Fruit fly (Drosophila melanogaster) whole organism, prepupa: ENCODE data around the gene CG17732.

Source experiments
- Blimp-1 ChIP-seq: fragments of 200-800 bp; sonication (Bioruptor generic); optimal IDR thresholded peaks from 3 replicates; lab custom pipeline; 2017; ENCODE audit warnings: missing biosample characterization, missing genetic modification characterization, mild to moderate bottlenecking, moderate library complexity, missing genetic modification reagents
- CG10631 ChIP-seq: fragments of 200-800 bp; sonication (Bioruptor generic); optimal IDR thresholded peaks from 2 replicates; lab custom pipeline; 2016; ENCODE audit warnings: missing biosample characterization, missing genetic modification characterization
- CG11294 ChIP-seq: fragments of 200-800 bp; sonication (Bioruptor generic); IDR thresholded peaks from 2 replicates; pipeline ENCODE4 v1.3.6; 2022; ENCODE audit warnings: missing biosample characterization, missing genetic modification characterization
- CG11762 ChIP-seq: fragments of 200-800 bp; sonication (Bioruptor generic); optimal IDR thresholded peaks from 3 replicates; lab custom pipeline; 2016; ENCODE audit warnings: missing biosample characterization, missing genetic modification characterization; ENCODE audit not compliant: insufficient read depth
- CG11902 ChIP-seq: fragments of 200-800 bp; sonication (Bioruptor generic); optimal IDR thresholded peaks from 3 replicates; lab custom pipeline; 2016; ENCODE audit warnings: missing biosample characterization, missing genetic modification characterization
- CG15336 ChIP-seq: fragments of 200-800 bp; sonication (Bioruptor generic); IDR thresholded peaks from 2 replicates; pipeline ENCODE4 v1.3.6; 2022; ENCODE audit warnings: missing biosample characterization, missing genetic modification characterization
- CG31627 ChIP-seq: fragments of 200-800 bp; sonication (Bioruptor generic); optimal IDR thresholded peaks from 3 replicates; lab custom pipeline; 2016; ENCODE audit warnings: missing biosample characterization, missing genetic modification characterization
- CG34406 ChIP-seq: fragments of 200-800 bp; sonication (Bioruptor generic); optimal IDR thresholded peaks from 3 replicates; lab custom pipeline; 2016; ENCODE audit warnings: missing biosample characterization, missing genetic modification characterization
- CG3919 ChIP-seq: fragments of 200-800 bp; sonication (Bioruptor generic); optimal IDR thresholded peaks from 3 replicates; lab custom pipeline; 2016; ENCODE audit warnings: missing biosample characterization, missing genetic modification characterization
- CG6276 ChIP-seq: fragments of 200-800 bp; sonication (Bioruptor generic); optimal IDR thresholded peaks from 2 replicates; lab custom pipeline; 2017; ENCODE audit warnings: missing biosample characterization, mild to moderate bottlenecking, missing genetic modification characterization
- CG6792 ChIP-seq: fragments of 200-800 bp; sonication (Bioruptor generic); optimal IDR thresholded peaks from 3 replicates; lab custom pipeline; 2016; ENCODE audit warnings: missing biosample characterization, missing genetic modification characterization
- CG7368 ChIP-seq: fragments of 200-800 bp; sonication (Bioruptor generic); optimal IDR thresholded peaks from 3 replicates; lab custom pipeline; 2016; ENCODE audit warnings: missing biosample characterization, missing genetic modification characterization
- CG8319 ChIP-seq: fragments of 200-800 bp; sonication (Bioruptor generic); optimal IDR thresholded peaks from 3 replicates; lab custom pipeline; 2016; ENCODE audit warnings: missing biosample characterization, missing genetic modification characterization
- CG9139 ChIP-seq: fragments of 200-800 bp; sonication (Bioruptor generic); optimal IDR thresholded peaks from 3 replicates; lab custom pipeline; 2017; ENCODE audit warnings: missing biosample characterization, mild to moderate bottlenecking, missing genetic modification characterization
- Eip75B ChIP-seq: fragments of 200-800 bp; sonication (Bioruptor generic); optimal IDR thresholded peaks from 3 replicates; lab custom pipeline; 2016; ENCODE audit warnings: missing biosample characterization, missing genetic modification characterization
- Eip78C ChIP-seq: fragments of 200-800 bp; sonication (Bioruptor generic); peaks from one replicate; lab custom pipeline; 2016; ENCODE audit warnings: missing biosample characterization, missing genetic modification characterization
- Ets21C ChIP-seq: fragments of 200-800 bp; sonication (Bioruptor generic); optimal IDR thresholded peaks from 3 replicates; lab custom pipeline; 2016; ENCODE audit warnings: missing biosample characterization, missing genetic modification characterization
- Ets96B ChIP-seq: fragments of 200-800 bp; optimal IDR thresholded peaks from 2 replicates; lab custom pipeline; 2019; ENCODE audit warnings: missing biosample characterization, mild to moderate bottlenecking, missing genetic modification characterization, moderate library complexity
- Gug ChIP-seq: fragments of 200-800 bp; sonication (Bioruptor generic); IDR thresholded peaks from 2 replicates; pipeline ENCODE4 v1.3.6; 2022; ENCODE audit warnings: missing biosample characterization, missing genetic modification characterization
- Hr38 ChIP-seq: sonication (Bioruptor generic); optimal IDR thresholded peaks from 2 replicates; lab custom pipeline; 2016; ENCODE audit warnings: missing biosample characterization, missing genetic modification characterization
- Hr4 ChIP-seq: fragments of 200-800 bp; sonication (Bioruptor generic); optimal IDR thresholded peaks from 3 replicates; lab custom pipeline; 2016; ENCODE audit warnings: missing biosample characterization, missing genetic modification characterization
- Lpt ChIP-seq: fragments of 200-800 bp; sonication (Bioruptor generic); optimal IDR thresholded peaks from 3 replicates; lab custom pipeline; 2016; ENCODE audit warnings: missing biosample characterization, missing genetic modification characterization
- Met ChIP-seq: fragments of 200-800 bp; sonication (Bioruptor generic); optimal IDR thresholded peaks from 3 replicates; lab custom pipeline; 2016; ENCODE audit warnings: missing biosample characterization, missing genetic modification characterization
- OdsH ChIP-seq: fragments of 200-800 bp; sonication (Bioruptor generic); optimal IDR thresholded peaks from 3 replicates; lab custom pipeline; 2016; ENCODE audit warnings: missing biosample characterization, missing genetic modification characterization
- Sox102F ChIP-seq: fragments of 200-800 bp; sonication (Bioruptor generic); optimal IDR thresholded peaks from 2 replicates; lab custom pipeline; 2016; ENCODE audit warnings: missing biosample characterization, mild to moderate bottlenecking, missing genetic modification characterization
- Sox14 ChIP-seq: fragments of 200-800 bp; sonication (Bioruptor generic); optimal IDR thresholded peaks from 3 replicates; lab custom pipeline; 2016; ENCODE audit warnings: missing biosample characterization, missing genetic modification characterization
- Sox15 ChIP-seq: fragments of 200-800 bp; sonication (Bioruptor generic); optimal IDR thresholded peaks from 3 replicates; lab custom pipeline; 2016; ENCODE audit warnings: missing biosample characterization, missing genetic modification characterization
- achi ChIP-seq: fragments of 200-800 bp; sonication (Bioruptor generic); optimal IDR thresholded peaks from 3 replicates; lab custom pipeline; 2016; ENCODE audit warnings: missing biosample characterization, missing genetic modification characterization
- dac ChIP-seq: fragments of 200-800 bp; sonication (Bioruptor generic); optimal IDR thresholded peaks from 2 replicates; lab custom pipeline; 2017; ENCODE audit warnings: missing biosample characterization, mild to moderate bottlenecking, missing genetic modification characterization
- dsx ChIP-seq: fragments of 200-800 bp; optimal IDR thresholded peaks from 3 replicates; lab custom pipeline; 2019; ENCODE audit warnings: missing biosample characterization, mild to moderate bottlenecking, missing genetic modification characterization, moderate library complexity; ENCODE audit not compliant: poor library complexity, severe bottlenecking
- eg ChIP-seq: fragments of 200-800 bp; sonication (Bioruptor generic); IDR thresholded peaks from 3 replicates; pipeline ENCODE4 v1.3.6; 2022; ENCODE audit warnings: missing biosample characterization, missing genetic modification characterization
- esn ChIP-seq: fragments of 200-800 bp; sonication (Bioruptor generic); optimal IDR thresholded peaks from 2 replicates; lab custom pipeline; 2016; ENCODE audit warnings: missing biosample characterization, mild to moderate bottlenecking, missing genetic modification characterization, moderate library complexity
- fd59A ChIP-seq: fragments of 200-800 bp; sonication (Bioruptor generic); optimal IDR thresholded peaks from 2 replicates; lab custom pipeline; 2017; ENCODE audit warnings: missing biosample characterization, mild to moderate bottlenecking, missing genetic modification characterization, missing genetic modification reagents
- fd85E ChIP-seq: fragments of 200-800 bp; sonication (Bioruptor generic); optimal IDR thresholded peaks from 3 replicates; lab custom pipeline; 2016; ENCODE audit warnings: missing biosample characterization, missing genetic modification characterization
- fkh ChIP-seq: fragments of 200-800 bp; sonication (Bioruptor generic); optimal IDR thresholded peaks from 3 replicates; lab custom pipeline; 2017; ENCODE audit warnings: missing biosample characterization, mild to moderate bottlenecking, missing genetic modification characterization, moderate library complexity
- pdm3 ChIP-seq: fragments of 200-800 bp; sonication (Bioruptor generic); optimal IDR thresholded peaks from 3 replicates; lab custom pipeline; 2016; ENCODE audit warnings: missing biosample characterization, missing genetic modification characterization
- ss ChIP-seq, 2 experiments: fragments of 200-800 bp; sonication (Bioruptor generic); optimal IDR thresholded peaks; 2 replicates in 1 of 2; 3 replicates in 1 of 2; lab custom pipeline; 2017 to 2018; ENCODE audit warnings: mild to moderate bottlenecking in 2 of 2, missing biosample characterization in 2 of 2, missing genetic modification characterization in 2 of 2, moderate library complexity in 1 of 2
- svp ChIP-seq: fragments of 200-800 bp; sonication (Bioruptor generic); peaks from one replicate; lab custom pipeline; 2016; ENCODE audit warnings: missing biosample characterization, missing genetic modification characterization
- topi ChIP-seq: fragments of 200-800 bp; sonication (Bioruptor generic); optimal IDR thresholded peaks from 3 replicates; lab custom pipeline; 2016; ENCODE audit warnings: missing biosample characterization, missing genetic modification characterization
- vri ChIP-seq: fragments of 200-800 bp; sonication (Bioruptor generic); optimal IDR thresholded peaks from 3 replicates; lab custom pipeline; 2016; ENCODE audit warnings: missing biosample characterization, mild to moderate bottlenecking, missing genetic modification characterization

CG17732 gene

dm6 chr3L:19940349-19940748, 41.1 kb upstream of the CG17732 start:
- TF ChIP-seq Lpt (no peak), esn (GFP tag; lab: Kevin White, UChicago) (no peak), ss (GFP tag; optimal IDR thresholded peaks at IDR 0.05; lab: Kevin White, UChicago) (no peak), CG15336 (GFP tag; lab: Robert Waterston, UW) (no peak), OdsH (no peak)

- no peak for TF ChIP-seq CG11902 (GFP tag; lab: Kevin White, UChicago)
- no peak for TF ChIP-seq Sox15
- no peak for TF ChIP-seq Hr38 (GFP tag; lab: Kevin White, UChicago)
- no peak for TF ChIP-seq fd59A
- TF ChIP-seq eg (GFP tag; lab: Robert Waterston, UW) = no peak
- no peak for TF ChIP-seq CG11294 (GFP tag; lab: Robert Waterston, UW)
- TF ChIP-seq Eip78C = no peak
- no peak for TF ChIP-seq Ets21C
- TF ChIP-seq fkh (GFP tag; lab: Kevin White, UChicago) = no peak
- TF ChIP-seq CG3919 (GFP tag; lab: Kevin White, UChicago) = no peak
- no peak for TF ChIP-seq CG31627 (GFP tag; lab: Kevin White, UChicago)
- TF ChIP-seq Gug (GFP tag; lab: Robert Waterston, UW) = no peak
- no peak for TF ChIP-seq pdm3 (GFP tag; lab: Kevin White, UChicago)
- no peak for TF ChIP-seq CG11762
Measured at dm6 chr3L:19941162-19941561, 40.3 kb upstream of the CG17732 start.

dm6 chr3L:19945469-19945868, 36.0 kb upstream of the CG17732 start:
- TF ChIP-seq fd85E (GFP tag; lab: Kevin White, UChicago) = no peak
- TF ChIP-seq vri (GFP tag; lab: Kevin White, UChicago) = peak; percentile 39
- TF ChIP-seq svp = peak; percentile 64

dm6 chr3L:19951035-19951434, 30.4 kb upstream of the CG17732 start, which contains the start of gene CG32219:
TSS of gene CG32219 (minus strand) at chr3L:19951135.
- no peak for TF ChIP-seq Met
- TF ChIP-seq dsx (GFP tag; lab: Kevin White, UChicago) = no peak
- no peak for TF ChIP-seq Sox102F
- no peak for TF ChIP-seq fd59A
- no peak for TF ChIP-seq eg (GFP tag; lab: Robert Waterston, UW)
- TF ChIP-seq Sox15 = no peak
- TF ChIP-seq Hr4 (GFP tag; lab: Kevin White, UChicago) = no peak
- no peak for TF ChIP-seq CG34406 (GFP tag; lab: Kevin White, UChicago)
- no peak for TF ChIP-seq dac
- no peak for TF ChIP-seq CG10631 (GFP tag; lab: Kevin White, UChicago)
- TF ChIP-seq CG6276 (GFP tag; lab: Kevin White, UChicago) = no peak
- TF ChIP-seq Sox14 (GFP tag; lab: Kevin White, UChicago) = no peak
- TF ChIP-seq Ets21C = no peak
- no peak for TF ChIP-seq Eip75B (GFP tag; lab: Kevin White, UChicago)
- TF ChIP-seq CG31627 (GFP tag; lab: Kevin White, UChicago) = no peak
- TF ChIP-seq CG6792 (GFP tag; lab: Kevin White, UChicago) = no peak
- no peak for TF ChIP-seq fkh (GFP tag; lab: Kevin White, UChicago)

- TF ChIP-seq Blimp-1 (GFP tag; lab: Kevin White, UChicago) = no peak
- no peak for TF ChIP-seq topi (GFP tag; lab: Kevin White, UChicago)
- TF ChIP-seq CG6792 (GFP tag; lab: Kevin White, UChicago) = no peak
- no peak for TF ChIP-seq CG8319 (GFP tag; lab: Kevin White, UChicago)
- no peak for TF ChIP-seq Eip78C
- TF ChIP-seq dsx (GFP tag; lab: Kevin White, UChicago) = no peak
- TF ChIP-seq Ets96B (tag; lab: Kevin White, UChicago) = no peak
- TF ChIP-seq OdsH = no peak
- TF ChIP-seq CG10631 (GFP tag; lab: Kevin White, UChicago) = no peak
- TF ChIP-seq CG11294 (GFP tag; lab: Robert Waterston, UW) = no peak
- no peak for TF ChIP-seq achi (GFP tag; lab: Kevin White, UChicago)
- no peak for TF ChIP-seq Eip75B (GFP tag; lab: Kevin White, UChicago)
- no peak for TF ChIP-seq dac
- TF ChIP-seq CG9139 (GFP tag; lab: Kevin White, UChicago) = no peak
- no peak for TF ChIP-seq CG15336 (GFP tag; lab: Robert Waterston, UW)
- TF ChIP-seq CG7368 = no peak
- TF ChIP-seq fd85E (GFP tag; lab: Kevin White, UChicago) = no peak
- no peak for TF ChIP-seq Ets21C
Measured at dm6 chr3L:19951868-19952267, 29.6 kb upstream of the CG17732 start, which contains the start of gene CG34258. TSS of gene CG34258 (minus strand) at chr3L:19951968.
